Worm (Caenorhabditis elegans): ENCODE data around the gene F28F9.2.

DNA sequence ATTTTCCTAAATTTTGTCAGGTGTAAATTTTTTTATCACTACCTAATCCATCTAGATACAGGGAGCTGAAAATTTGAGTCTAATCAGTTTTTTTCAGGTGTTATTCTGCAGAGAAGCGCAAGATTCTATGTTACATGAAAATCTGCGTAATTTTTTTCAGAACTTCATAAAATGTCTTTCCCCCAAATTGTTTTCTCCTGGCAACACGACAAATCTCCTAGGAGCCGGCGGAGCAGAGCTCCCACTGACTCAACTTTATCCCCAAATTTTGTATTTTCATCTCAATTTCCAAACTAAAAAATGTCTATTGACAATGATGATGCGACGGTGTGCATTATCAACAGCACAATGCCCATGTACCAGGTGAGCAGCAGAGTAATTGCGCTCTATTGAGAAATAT is at the start of gene F28F9.2:
- TF ChIP-seq ama-1 (optimal IDR thresholded peaks at IDR 0.05) (no peak), tbx-37 (GFP tag; conservative IDR thresholded peaks at IDR 0.05) (no peak), ceh-36 (tag; optimal IDR thresholded peaks at IDR 0.05) (no peak), hmg-4 (GFP tag; optimal IDR thresholded peaks at IDR 0.05) (no peak), flt-1 (GFP tag; IDR thresholded peaks at IDR 0.05) (no peak), sea-1 (GFP tag; conservative IDR thresholded peaks at IDR 0.05) (no peak), F13C5.2 (tag; optimal IDR thresholded peaks at IDR 0.05) (no peak), aly-1 (tag; optimal IDR thresholded peaks at IDR 0.05) (no peak), ets-7 (tag; optimal IDR thresholded peaks at IDR 0.05) (no peak), hmbx-1 (tag; optimal IDR thresholded peaks at IDR 0.05) (no peak), ceh-13 (GFP tag; optimal IDR thresholded peaks at IDR 0.05) (no peak), tbx-11 (GFP tag; IDR thresholded peaks at IDR 0.05) (no peak), B0310.2 (tag; optimal IDR thresholded peaks at IDR 0.05) (no peak)

Measured in whole organism, early embryonic.